Worm (Caenorhabditis elegans) whole organism, young adult: Measurements from ENCODE around the gene rps-25.

Source experiments
- B0019.2 ChIP-seq: fragments of 200-800 bp; sonication (Bioruptor generic); conservative IDR thresholded peaks from 2 replicates; pipeline ENCODE4 v1.3.6; 2022; ENCODE audit warnings: missing genetic modification reagents, missing genetic modification characterization, missing compliant biosample characterization
- B0336.3 ChIP-seq: fragments of 200-800 bp; sonication (Bioruptor generic); IDR thresholded peaks from 2 replicates; pipeline ENCODE4 v1.3.6; 2022; ENCODE audit warnings: missing genetic modification characterization, missing compliant biosample characterization
- C17E4.6 ChIP-seq: fragments of 200-800 bp; sonication (Bioruptor generic); IDR thresholded peaks from 2 replicates; pipeline ENCODE4 v1.3.6; 2022; ENCODE audit warnings: missing genetic modification reagents, missing genetic modification characterization, missing compliant biosample characterization
- D2030.7 ChIP-seq: fragments of 200-800 bp; sonication (Bioruptor generic); IDR thresholded peaks from 2 replicates; pipeline ENCODE4 v1.3.6; 2022; ENCODE audit warnings: missing genetic modification reagents, missing genetic modification characterization, missing compliant biosample characterization
- F22D6.2 ChIP-seq: sonication (generic microtip); optimal IDR thresholded peaks from 2 replicates; lab custom pipeline; 2016; ENCODE audit warnings: mild to moderate bottlenecking, missing genetic modification characterization, missing compliant biosample characterization
- F37B4.10 ChIP-seq: fragments of 200-800 bp; sonication (Bioruptor generic); IDR thresholded peaks from 2 replicates; pipeline ENCODE4 v1.3.6; 2022; ENCODE audit warnings: missing genetic modification characterization, missing compliant biosample characterization
- F57A8.1 ChIP-seq: fragments of 200-800 bp; sonication (Bioruptor generic); optimal IDR thresholded peaks from 2 replicates; lab custom pipeline; 2018; ENCODE audit warnings: mild to moderate bottlenecking, missing genetic modification characterization, moderate library complexity, missing compliant biosample characterization
- F57C9.4 ChIP-seq: sonication (generic microtip); optimal IDR thresholded peaks from 2 replicates; lab custom pipeline; 2017; ENCODE audit warnings: mild to moderate bottlenecking, missing genetic modification characterization, missing compliant biosample characterization
- K12H6.12 ChIP-seq: fragments of 200-800 bp; sonication (Bioruptor generic); optimal IDR thresholded peaks from 2 replicates; lab custom pipeline; 2018; ENCODE audit warnings: mild to moderate bottlenecking, missing genetic modification characterization, missing compliant biosample characterization
- T26A5.8 ChIP-seq: sonication (generic microtip); optimal IDR thresholded peaks from 2 replicates; lab custom pipeline; 2016; ENCODE audit warnings: missing genetic modification characterization, missing compliant biosample characterization
- Y53G8AR.9 ChIP-seq: fragments of 200-800 bp; sonication (Bioruptor generic); conservative IDR thresholded peaks from 2 replicates; pipeline ENCODE4 v1.3.6; 2022; ENCODE audit warnings: missing genetic modification reagents, missing genetic modification characterization, missing compliant biosample characterization
- Y67H2A.10 ChIP-seq: fragments of 200-800 bp; sonication (Bioruptor generic); conservative IDR thresholded peaks from 2 replicates; pipeline ENCODE4 v1.3.6; 2022; ENCODE audit warnings: missing genetic modification reagents, missing genetic modification characterization, missing compliant biosample characterization
- Y79H2A.3 ChIP-seq: fragments of 200-800 bp; sonication (Bioruptor generic); conservative IDR thresholded peaks from 2 replicates; pipeline ENCODE4 v1.3.6; 2022; ENCODE audit warnings: missing genetic modification reagents, missing genetic modification characterization, missing compliant biosample characterization
- ZK185.1 ChIP-seq: sonication (generic microtip); optimal IDR thresholded peaks from 2 replicates; lab custom pipeline; 2016; ENCODE audit warnings: mild to moderate bottlenecking, missing genetic modification characterization, missing compliant biosample characterization; ENCODE audit not compliant: poor library complexity, severe bottlenecking
- atf-7 ChIP-seq: sonication (generic microtip); optimal IDR thresholded peaks from 2 replicates; lab custom pipeline; 2017; ENCODE audit warnings: mild to moderate bottlenecking, missing genetic modification characterization, missing compliant biosample characterization
- attf-3 ChIP-seq: fragments of 200-800 bp; sonication (Bioruptor generic); conservative IDR thresholded peaks from 2 replicates; pipeline ENCODE4 v1.3.6; 2022; ENCODE audit warnings: missing genetic modification reagents, missing genetic modification characterization, missing compliant biosample characterization
- bed-2 ChIP-seq: fragments of 200-800 bp; sonication (Bioruptor generic); IDR thresholded peaks from 2 replicates; pipeline ENCODE4 v1.3.6; 2022; ENCODE audit warnings: missing genetic modification reagents, missing genetic modification characterization, missing compliant biosample characterization
- ccch-3 ChIP-seq: fragments of 200-800 bp; sonication (Bioruptor generic); optimal IDR thresholded peaks from 2 replicates; lab custom pipeline; 2018; ENCODE audit warnings: mild to moderate bottlenecking, missing genetic modification characterization, missing compliant biosample characterization
- cebp-1 ChIP-seq, 2 experiments: fragments of 200-800 bp in 1 of 2; sonication (Bioruptor generic) in 1 of 2; sonication (generic microtip) in 1 of 2; IDR thresholded peaks in 1 of 2; optimal IDR thresholded peaks in 1 of 2; 2 replicates each; pipeline versions ENCODE4 v1.3.6 to Lab custom; 2017 to 2022; ENCODE audit warnings: missing compliant biosample characterization in 2 of 2, missing genetic modification characterization in 2 of 2, mild to moderate bottlenecking in 1 of 2, missing genetic modification reagents in 1 of 2, moderate library complexity in 1 of 2
- cebp-2 ChIP-seq: fragments of 200-800 bp; sonication (Bioruptor generic); IDR thresholded peaks from 2 replicates; pipeline ENCODE4 v1.3.6; 2022; ENCODE audit warnings: missing genetic modification characterization, missing compliant biosample characterization
- ceh-27 ChIP-seq: fragments of 200-800 bp; sonication (Bioruptor generic); optimal IDR thresholded peaks from 2 replicates; lab custom pipeline; 2018; ENCODE audit warnings: mild to moderate bottlenecking, missing genetic modification characterization, moderate library complexity, missing compliant biosample characterization
- ceh-40 ChIP-seq: fragments of 200-800 bp; sonication (Bioruptor generic); IDR thresholded peaks from 2 replicates; pipeline ENCODE4 v1.3.6; 2022; ENCODE audit warnings: missing genetic modification characterization, missing compliant biosample characterization
- ceh-58 ChIP-seq: fragments of 200-800 bp; sonication (Bioruptor generic); IDR thresholded peaks from 2 replicates; pipeline ENCODE4 v1.3.6; 2022; ENCODE audit warnings: missing genetic modification characterization, missing compliant biosample characterization
- chd-7 ChIP-seq: sonication (generic microtip); optimal IDR thresholded peaks from 2 replicates; lab custom pipeline; 2016; ENCODE audit warnings: mild to moderate bottlenecking, missing genetic modification characterization, moderate library complexity, missing compliant biosample characterization
- dox-1 ChIP-seq: fragments of 200-800 bp; sonication (Bioruptor generic); IDR thresholded peaks from 2 replicates; pipeline ENCODE4 v1.3.6; 2022; ENCODE audit warnings: missing genetic modification reagents, missing genetic modification characterization, missing compliant biosample characterization
- efl-1 ChIP-seq: fragments of 150-350 bp; optimal IDR thresholded peaks from 2 replicates; lab custom pipeline; 2014; ENCODE audit warnings: missing biosample characterization, missing genetic modification reagents, missing genetic modification characterization
- egrh-3 ChIP-seq: fragments of 200-800 bp; sonication (Bioruptor generic); IDR thresholded peaks from 2 replicates; pipeline ENCODE4 v1.3.6; 2022; ENCODE audit warnings: missing genetic modification reagents, missing genetic modification characterization, missing compliant biosample characterization
- ekl-4 ChIP-seq: fragments of 200-800 bp; sonication (Bioruptor generic); IDR thresholded peaks from 2 replicates; pipeline ENCODE4 v1.3.6; 2022; ENCODE audit warnings: missing genetic modification reagents, missing genetic modification characterization, missing compliant biosample characterization
- hlh-26 ChIP-seq: fragments of 200-800 bp; sonication (Bioruptor generic); conservative IDR thresholded peaks from 2 replicates; pipeline ENCODE4 v1.3.6; 2022; ENCODE audit warnings: missing genetic modification reagents, missing genetic modification characterization, missing compliant biosample characterization
- hmg-1.2 ChIP-seq: fragments of 200-800 bp; sonication (Bioruptor generic); IDR thresholded peaks from 2 replicates; pipeline ENCODE4 v1.3.6; 2022; ENCODE audit warnings: missing genetic modification reagents, missing genetic modification characterization, missing compliant biosample characterization
- hsf-1 ChIP-seq: fragments of 200-800 bp; sonication (Bioruptor generic); IDR thresholded peaks from 2 replicates; pipeline ENCODE4 v1.3.6; 2022; ENCODE audit warnings: missing genetic modification reagents, missing genetic modification characterization, missing compliant biosample characterization
- let-526 ChIP-seq: fragments of 200-800 bp; sonication (Bioruptor generic); IDR thresholded peaks from 2 replicates; pipeline ENCODE4 v1.3.6; 2022; ENCODE audit warnings: missing genetic modification reagents, missing genetic modification characterization, missing compliant biosample characterization
- lin-35 ChIP-seq, 3 experiments: fragments of 150-350 bp in 2 of 3; sonication (generic microtip) in 1 of 3; optimal IDR thresholded peaks; 2 replicates each; lab custom pipeline; 2014 to 2018; ENCODE audit warnings: missing biosample characterization in 3 of 3, missing genetic modification characterization in 3 of 3, missing genetic modification reagents in 3 of 3
- lin-40 ChIP-seq: sonication (generic microtip); optimal IDR thresholded peaks from 2 replicates; lab custom pipeline; 2016; ENCODE audit warnings: missing genetic modification characterization, mild to moderate bottlenecking, missing compliant biosample characterization, missing genotype, missing genetic modification reagents
- lsy-27 ChIP-seq: sonication (generic microtip); optimal IDR thresholded peaks from 2 replicates; lab custom pipeline; 2017; ENCODE audit warnings: missing genetic modification characterization, mild to moderate bottlenecking, missing compliant biosample characterization, antibody characterized with exemption, missing genotype, borderline replicate concordance; ENCODE audit not compliant: insufficient read depth
- madf-8 ChIP-seq: fragments of 200-800 bp; sonication (Bioruptor generic); conservative IDR thresholded peaks from 2 replicates; pipeline ENCODE4 v1.3.6; 2022; ENCODE audit warnings: missing genetic modification reagents, missing genetic modification characterization, missing compliant biosample characterization
- pbrm-1 ChIP-seq: fragments of 200-800 bp; sonication (Bioruptor generic); IDR thresholded peaks from 2 replicates; pipeline ENCODE4 v1.3.6; 2022; ENCODE audit warnings: missing genetic modification reagents, missing genetic modification characterization, missing compliant biosample characterization
- pha-4 ChIP-seq: fragments of 150-350 bp; sonication (generic microtip); optimal IDR thresholded peaks from 2 replicates; lab custom pipeline; 2014; ENCODE audit warnings: missing biosample characterization, missing genetic modification reagents, missing genetic modification characterization
- rec-8 ChIP-seq, 2 experiments: sonication (generic microtip); optimal IDR thresholded peaks; 2 replicates each; lab custom pipeline; 2016; ENCODE audit warnings: mild to moderate bottlenecking in 2 of 2, missing genetic modification characterization in 2 of 2, missing genetic modification reagents in 2 of 2, missing genotype in 2 of 2, missing biosample characterization in 1 of 2, missing compliant biosample characterization in 1 of 2, moderate library complexity in 1 of 2
- sea-2 ChIP-seq: fragments of 200-800 bp; sonication (Bioruptor generic); IDR thresholded peaks from 2 replicates; pipeline ENCODE4 v1.3.6; 2022; ENCODE audit warnings: missing genetic modification characterization, missing compliant biosample characterization
- unc-130 ChIP-seq: sonication (generic microtip); optimal IDR thresholded peaks from 2 replicates; lab custom pipeline; 2016; ENCODE audit warnings: missing genetic modification reagents, missing genetic modification characterization, missing compliant biosample characterization
- zfh-2 ChIP-seq: fragments of 200-800 bp; sonication (Bioruptor generic); conservative IDR thresholded peaks from 2 replicates; pipeline ENCODE4 v1.3.6; 2022; ENCODE audit warnings: missing genetic modification reagents, missing genetic modification characterization, missing compliant biosample characterization
- ztf-25 ChIP-seq: fragments of 200-800 bp; sonication (Bioruptor generic); IDR thresholded peaks from 2 replicates; pipeline ENCODE4 v1.3.6; 2022; ENCODE audit warnings: missing genetic modification reagents, missing genetic modification characterization, missing compliant biosample characterization
- ztf-26 ChIP-seq: sonication (generic microtip); optimal IDR thresholded peaks from 2 replicates; lab custom pipeline; 2017; ENCODE audit warnings: missing genetic modification characterization, missing compliant biosample characterization

Gene rps-25

ce11 chrIV:5973947-5974495, 26.6 kb upstream of the rps-25 start (continued):
- no peak for TF ChIP-seq ceh-58
- TF ChIP-seq ekl-4 (GFP tag; lab: Robert Waterston, UW): 0 out of 2 replicates have a peak, but pooled peaks have one; percentile 42
- TF ChIP-seq unc-130: no peak
- TF ChIP-seq attf-3 (GFP tag; lab: Robert Waterston, UW): no peak
- no peak for TF ChIP-seq Y79H2A.3
- TF ChIP-seq C17E4.6 (GFP tag; lab: Robert Waterston, UW): no peak
- TF ChIP-seq cebp-1 (GFP tag; IDR thresholded peaks at IDR 0.05; lab: Robert Waterston, UW): no peak
- peak; percentile 42 for TF ChIP-seq cebp-1 (tag; optimal IDR thresholded peaks at IDR 0.05; lab: Kevin White, UChicago)
- TF ChIP-seq ccch-3 (GFP tag; lab: Kevin White, UChicago): no peak
- TF ChIP-seq pha-4 (tag; lab: Kevin White, UChicago): no peak
- TF ChIP-seq ceh-27: peak; percentile 57
- TF ChIP-seq cebp-2: no peak
- TF ChIP-seq pbrm-1 (GFP tag; lab: Robert Waterston, UW): no peak
- TF ChIP-seq B0019.2 (GFP tag; lab: Robert Waterston, UW): no peak
- no peak for TF ChIP-seq dox-1 (GFP tag; lab: Robert Waterston, UW)
- no peak for TF ChIP-seq D2030.7 (GFP tag; lab: Robert Waterston, UW)
- peak; percentile 80 for TF ChIP-seq zfh-2
- TF ChIP-seq B0336.3 (GFP tag; lab: Robert Waterston, UW): no peak
- no peak for TF ChIP-seq F22D6.2 (tag; lab: Kevin White, UChicago)
- TF ChIP-seq hsf-1 (GFP tag; lab: Robert Waterston, UW): no peak

ce11 chrIV:5970526-5970925, 23.1 kb upstream of the rps-25 start:
- TF ChIP-seq unc-130 (no peak), sea-2 (no peak), hmg-1.2 (GFP tag; lab: Robert Waterston, UW) (0 out of 2 replicates have a peak, but pooled peaks have one; percentile 6)
- TF ChIP-seq, all 124 proteins: peak for 1

- TF ChIP-seq let-526 (GFP tag; lab: Robert Waterston, UW) (peak; percentile 43; the same call in 1 of the 2 replicates), T26A5.8 (tag; lab: Kevin White, UChicago) (peak; percentile 69), K12H6.12 (tag; lab: Kevin White, UChicago) (peak; percentile 59), Y53G8AR.9 (0 out of 2 replicates have a peak, but pooled peaks have one; percentile 73), ztf-26 (peak; percentile 81), ztf-25 (GFP tag; lab: Robert Waterston, UW) (peak; percentile 78; the same call in 1 of the 2 replicates), bed-2 (GFP tag; lab: Robert Waterston, UW) (0 out of 2 replicates have a peak, but pooled peaks have one; percentile 31), lsy-27 (tag; lab: Kevin White, UChicago) (peak; percentile 78), hlh-26 (GFP tag; lab: Robert Waterston, UW) (no peak), dox-1 (GFP tag; lab: Robert Waterston, UW) (peak; percentile 89), F22D6.2 (tag; lab: Kevin White, UChicago) (peak; percentile 59), chd-7 (tag; lab: Kevin White, UChicago) (peak; percentile 87), egrh-3 (peak; percentile 24; the same call in 1 of the 2 replicates), atf-7 (peak; percentile 80), madf-8 (no peak), Y67H2A.10 (GFP tag; lab: Robert Waterston, UW) (no peak), ceh-58 (no peak), F57A8.1 (no peak), zfh-2 (no peak), lin-40 (tag; lab: Kevin White, UChicago) (peak; percentile 94), F57C9.4 (peak; percentile 7), F37B4.10 (GFP tag; lab: Robert Waterston, UW) (no peak), ceh-40 (GFP tag; lab: Robert Waterston, UW) (peak; percentile 66; the same call in 1 of the 2 replicates), rec-8 (tag; optimal IDR thresholded peaks at IDR 0.05; lab: Kevin White, UChicago) (peak; percentile 62 to 86), C17E4.6 (GFP tag; lab: Robert Waterston, UW) (no peak), ZK185.1 (tag; lab: Kevin White, UChicago) (peak; percentile 92), efl-1 (GFP tag; lab: Kevin White, UChicago) (peak; percentile 36), lin-35 (GFP tag; optimal IDR thresholded peaks at IDR 0.05; lab: Kevin White, UChicago) (peak in 1 of 3 experiments; percentile 80)
Measured at ce11 chrIV:5967035-5967499, 19.7 kb upstream of the rps-25 start.
